Fruit fly (Drosophila melanogaster): ENCODE data around the gene CG5890.

The CG5890 gene

DNA sequence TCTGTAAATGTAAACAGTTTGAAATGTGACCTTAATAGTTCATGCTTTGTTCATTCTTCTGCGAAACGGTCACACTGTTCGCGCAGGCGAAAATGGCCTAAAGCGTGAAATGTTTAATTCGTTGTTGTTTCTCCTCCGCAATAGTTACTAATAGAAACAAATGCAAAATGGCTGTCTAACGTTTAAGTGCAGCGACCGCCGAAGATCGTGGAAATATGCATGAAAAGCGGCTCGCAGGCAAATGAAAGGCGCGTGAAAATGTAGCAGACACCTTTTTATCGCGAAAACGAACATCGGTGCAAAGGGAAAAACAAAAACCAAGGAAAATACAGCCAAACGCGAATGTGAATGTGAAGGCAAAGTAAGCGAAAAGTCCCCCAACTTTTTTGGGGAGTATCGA, 26.0 kb downstream of the CG5890 start, which contains the start of gene SppL (continued):
- TF ChIP-seq MESR4 (GFP tag; optimal IDR thresholded peaks at IDR 0.05) (peak; percentile 79), tin (GFP tag; optimal IDR thresholded peaks at IDR 0.05) (no peak), CG8924 (tag; optimal IDR thresholded peaks at IDR 0.05) (peak; percentile 83), CG3281 (GFP tag; optimal IDR thresholded peaks at IDR 0.05) (no peak), Gsc (GFP tag; IDR thresholded peaks at IDR 0.05) (no peak), CG33557 (GFP tag; optimal IDR thresholded peaks at IDR 0.05) (no peak), TFAM (GFP tag; optimal IDR thresholded peaks at IDR 0.05) (no peak), chn (GFP tag; optimal IDR thresholded peaks at IDR 0.05) (no peak), CG17829 (tag; optimal IDR thresholded peaks at IDR 0.05) (no peak), mirr (GFP tag; optimal IDR thresholded peaks at IDR 0.05) (no peak), MTF-1 (GFP tag; optimal IDR thresholded peaks at IDR 0.05; ENCODE audit: borderline replicate concordance) (no peak), so (GFP tag; IDR thresholded peaks at IDR 0.05) (no peak), CG2129 (GFP tag; IDR thresholded peaks at IDR 0.05; ENCODE audit: partially characterized antibody) (no peak), tll (GFP tag; optimal IDR thresholded peaks at IDR 0.05) (no peak), CG17359 (tag; optimal IDR thresholded peaks at IDR 0.05) (no peak), sc (optimal IDR thresholded peaks at IDR 0.05) (no peak), sc (GFP tag; optimal IDR thresholded peaks at IDR 0.05) (no peak), lbe (GFP tag; optimal IDR thresholded peaks at IDR 0.05) (no peak), CG16863 (GFP tag; optimal IDR thresholded peaks at IDR 0.05) (no peak), sens-2 (GFP tag; IDR thresholded peaks at IDR 0.05) (no peak), CG10979 (tag; optimal IDR thresholded peaks at IDR 0.05) (no peak), hkb (optimal IDR thresholded peaks at IDR 0.05) (no peak), hkb (GFP tag; IDR thresholded peaks at IDR 0.05) (0 out of 2 replicates have a peak, but pooled peaks have one; percentile 9), HLH3B (GFP tag; IDR thresholded peaks at IDR 0.05) (no peak), fd64A (GFP tag; optimal IDR thresholded peaks at IDR 0.05) (no peak), lola (GFP tag; optimal IDR thresholded peaks at IDR 0.05) (no peak), CG14050 (GFP tag; IDR thresholded peaks at IDR 0.05) (no peak), dimm (GFP tag; IDR thresholded peaks at IDR 0.05) (no peak), sens (GFP tag) (peak; percentile 35), phol (tag; optimal IDR thresholded peaks at IDR 0.05) (peak; percentile 62), CG8290 (GFP tag; optimal IDR thresholded peaks at IDR 0.05) (no peak), CG8290 (tag; optimal IDR thresholded peaks at IDR 0.05) (peak in 1 of 2 experiments; percentile 13), fu2 (GFP tag; optimal IDR thresholded peaks at IDR 0.05) (no peak), HHEX (GFP tag; optimal IDR thresholded peaks at IDR 0.05) (no peak), CG43689 (GFP tag; IDR thresholded peaks at IDR 0.05) (no peak), CG2678 (tag; optimal IDR thresholded peaks at IDR 0.05) (no peak), CG14441 (GFP tag; IDR thresholded peaks at IDR 0.05) (no peak), Bteb2 (GFP tag; optimal IDR thresholded peaks at IDR 0.05) (no peak), Dek (tag; optimal IDR thresholded peaks at IDR 0.05) (no peak), CG3847 (GFP tag; IDR thresholded peaks at IDR 0.05) (no peak), corto (GFP tag; optimal IDR thresholded peaks at IDR 0.05) (no peak), z (GFP tag; IDR thresholded peaks at IDR 0.05) (no peak), ttk (GFP tag; IDR thresholded peaks at IDR 0.05) (no peak), CG13424 (tag; optimal IDR thresholded peaks at IDR 0.05) (no peak), sisA (GFP tag; IDR thresholded peaks at IDR 0.05) (no peak), trem (tag; optimal IDR thresholded peaks at IDR 0.05) (no peak), Sin3A (optimal IDR thresholded peaks at IDR 0.05) (no peak), CG13123 (GFP tag; optimal IDR thresholded peaks at IDR 0.05) (no peak), CG32532 (GFP tag; IDR thresholded peaks at IDR 0.05) (no peak), nerfin-1 (tag; optimal IDR thresholded peaks at IDR 0.05) (no peak), CG10274 (GFP tag; optimal IDR thresholded peaks at IDR 0.05) (no peak), CG16779 (GFP tag; IDR thresholded peaks at IDR 0.05) (no peak), gcm (GFP tag; optimal IDR thresholded peaks at IDR 0.05) (no peak)
